Fruit fly (Drosophila melanogaster) whole organism, embryonic: ENCODE data around the gene CG3184.

ENCODE experiments used
- Antp ChIP-seq: fragments of 200-800 bp; sonication (Bioruptor generic); optimal IDR thresholded peaks from 3 replicates; lab custom pipeline; 2016; ENCODE audit warnings: missing biosample characterization, missing genetic modification characterization
- Asciz ChIP-seq: fragments of 200-800 bp; sonication (Bioruptor generic); optimal IDR thresholded peaks from 2 replicates; lab custom pipeline; 2017; ENCODE audit warnings: missing biosample characterization, mild to moderate bottlenecking, missing genetic modification characterization, missing genetic modification reagents
- CG10209 ChIP-seq: fragments of 200-800 bp; sonication (Bioruptor generic); optimal IDR thresholded peaks from 3 replicates; lab custom pipeline; 2017; ENCODE audit warnings: missing biosample characterization, mild to moderate bottlenecking, missing genetic modification characterization, missing genetic modification reagents
- CG10267 ChIP-seq: fragments of 200-800 bp; sonication (Bioruptor generic); optimal IDR thresholded peaks from 2 replicates; lab custom pipeline; 2018; ENCODE audit warnings: missing biosample characterization, mild to moderate bottlenecking, missing genetic modification characterization, moderate library complexity
- CG11093 ChIP-seq: fragments of 200-800 bp; sonication (Bioruptor generic); IDR thresholded peaks from 3 replicates; pipeline ENCODE4 v1.3.6; 2022; ENCODE audit warnings: missing biosample characterization, missing genetic modification characterization
- CG1529 ChIP-seq: fragments of 200-800 bp; sonication (Bioruptor generic); optimal IDR thresholded peaks from 3 replicates; lab custom pipeline; 2018; ENCODE audit warnings: missing biosample characterization, missing genetic modification characterization
- CG15514 ChIP-seq: fragments of 200-800 bp; sonication (Bioruptor generic); optimal IDR thresholded peaks from 3 replicates; lab custom pipeline; 2017; ENCODE audit warnings: missing biosample characterization, missing genetic modification characterization, mild to moderate bottlenecking, moderate library complexity, missing genetic modification reagents
- CG1603 ChIP-seq: fragments of 200-800 bp; sonication (Bioruptor generic); optimal IDR thresholded peaks from 2 replicates; lab custom pipeline; 2019; ENCODE audit warnings: missing biosample characterization, mild to moderate bottlenecking, missing genetic modification characterization, moderate library complexity
- CG17328 ChIP-seq: fragments of 200-800 bp; sonication (Bioruptor generic); IDR thresholded peaks from 2 replicates; pipeline ENCODE4 v1.3.6; 2022; ENCODE audit warnings: missing biosample characterization, missing genetic modification characterization
- CG17829 ChIP-seq: fragments of 200-800 bp; optimal IDR thresholded peaks from 2 replicates; lab custom pipeline; 2019; ENCODE audit warnings: missing biosample characterization, mild to moderate bottlenecking, missing genetic modification characterization, moderate library complexity
- CG18011 ChIP-seq: fragments of 200-800 bp; sonication (Bioruptor generic); optimal IDR thresholded peaks from 2 replicates; lab custom pipeline; 2017; ENCODE audit warnings: missing biosample characterization, missing genetic modification characterization, mild to moderate bottlenecking, moderate library complexity, missing genotype
- CG1832 ChIP-seq: fragments of 200-800 bp; sonication (Bioruptor generic); optimal IDR thresholded peaks from 2 replicates; lab custom pipeline; 2017; ENCODE audit warnings: missing biosample characterization, mild to moderate bottlenecking, missing genetic modification characterization, inconsistent platforms
- CG3065 ChIP-seq: fragments of 200-800 bp; sonication (Bioruptor generic); optimal IDR thresholded peaks from 2 replicates; lab custom pipeline; 2016; ENCODE audit warnings: missing biosample characterization, missing genetic modification characterization
- CG3163 ChIP-seq: fragments of 200-800 bp; sonication (Bioruptor generic); optimal IDR thresholded peaks from 3 replicates; lab custom pipeline; 2016; ENCODE audit warnings: missing biosample characterization, missing genetic modification characterization
- CG3407 ChIP-seq: fragments of 200-800 bp; sonication (Bioruptor generic); optimal IDR thresholded peaks from 2 replicates; lab custom pipeline; 2018; ENCODE audit warnings: missing biosample characterization, mild to moderate bottlenecking, missing genetic modification characterization
- CG6683 ChIP-seq: fragments of 200-800 bp; sonication (Bioruptor generic); optimal IDR thresholded peaks from 2 replicates; lab custom pipeline; 2017; ENCODE audit warnings: missing biosample characterization, mild to moderate bottlenecking, missing genetic modification characterization, missing genetic modification reagents
- CG6689 ChIP-seq: fragments of 200-800 bp; sonication (Bioruptor generic); IDR thresholded peaks from 2 replicates; pipeline ENCODE4 v1.3.6; 2022; ENCODE audit warnings: missing biosample characterization, missing genetic modification characterization
- CG6765 ChIP-seq: fragments of 200-800 bp; sonication (Bioruptor generic); optimal IDR thresholded peaks from 3 replicates; lab custom pipeline; 2017; ENCODE audit warnings: missing biosample characterization, mild to moderate bottlenecking, missing genetic modification characterization
- CG8388 ChIP-seq: fragments of 200-800 bp; sonication (Bioruptor generic); optimal IDR thresholded peaks from 2 replicates; lab custom pipeline; 2019; ENCODE audit warnings: missing biosample characterization, mild to moderate bottlenecking, missing genetic modification characterization, moderate library complexity
- CG9437 ChIP-seq: fragments of 200-800 bp; sonication (Bioruptor generic); optimal IDR thresholded peaks from 2 replicates; lab custom pipeline; 2018; ENCODE audit warnings: missing biosample characterization, mild to moderate bottlenecking, missing genetic modification characterization
- CG9727 ChIP-seq: fragments of 200-800 bp; sonication (Bioruptor generic); optimal IDR thresholded peaks from 3 replicates; lab custom pipeline; 2017; ENCODE audit warnings: missing biosample characterization, mild to moderate bottlenecking, missing genetic modification characterization
- CHES-1-like ChIP-seq: fragments of 200-800 bp; sonication (Bioruptor generic); optimal IDR thresholded peaks from 2 replicates; lab custom pipeline; 2016; ENCODE audit warnings: missing biosample characterization, missing genetic modification characterization
- Dbx ChIP-seq: fragments of 200-800 bp; sonication (Bioruptor generic); IDR thresholded peaks from 3 replicates; pipeline ENCODE4 v1.3.6; 2022; ENCODE audit warnings: missing biosample characterization, missing genetic modification characterization
- Eip74EF ChIP-seq, 2 experiments: fragments of 200-800 bp in 1 of 2; fragments of >200 bp in 1 of 2; sonication (Bioruptor generic) in 1 of 2; optimal IDR thresholded peaks; 2 replicates each; lab custom pipeline; 2017 to 2019; ENCODE audit warnings: missing biosample characterization in 2 of 2, missing genetic modification characterization in 2 of 2, mild to moderate bottlenecking in 1 of 2, moderate library complexity in 1 of 2
- H15 ChIP-seq: fragments of 200-800 bp; sonication (Bioruptor generic); IDR thresholded peaks from 3 replicates; pipeline ENCODE4 v1.3.6; 2022; ENCODE audit warnings: missing biosample characterization, missing genetic modification characterization
- HmgZ ChIP-seq: fragments of 200-800 bp; sonication (Bioruptor generic); optimal IDR thresholded peaks from 2 replicates; lab custom pipeline; 2018; ENCODE audit warnings: missing biosample characterization, mild to moderate bottlenecking, missing genetic modification characterization
- Hr51 ChIP-seq, 2 experiments: fragments of 200-800 bp; sonication (Bioruptor generic); optimal IDR thresholded peaks; 2 replicates in 1 of 2; 3 replicates in 1 of 2; lab custom pipeline; 2016 to 2018; ENCODE audit warnings: missing biosample characterization in 2 of 2, missing genetic modification characterization in 2 of 2, mild to moderate bottlenecking in 1 of 2, moderate library complexity in 1 of 2
- MTF-1 ChIP-seq: fragments of 200-800 bp; sonication (Bioruptor generic); optimal IDR thresholded peaks from 2 replicates; lab custom pipeline; 2018; ENCODE audit warnings: missing biosample characterization, mild to moderate bottlenecking, missing genetic modification characterization, borderline replicate concordance
- Meics ChIP-seq: fragments of 200-800 bp; sonication (Bioruptor generic); optimal IDR thresholded peaks from 2 replicates; lab custom pipeline; 2017; ENCODE audit warnings: missing biosample characterization, mild to moderate bottlenecking, missing genetic modification characterization
- Mrtf ChIP-seq: fragments of 200-800 bp; sonication (Bioruptor generic); IDR thresholded peaks from 3 replicates; pipeline ENCODE4 v1.3.6; 2022; ENCODE audit warnings: missing biosample characterization, missing genetic modification characterization
- Optix ChIP-seq: fragments of 200-800 bp; sonication (Bioruptor generic); IDR thresholded peaks from 3 replicates; pipeline ENCODE4 v1.3.6; 2022; ENCODE audit warnings: missing biosample characterization, missing genetic modification characterization
- Rx ChIP-seq: fragments of 200-800 bp; sonication (Bioruptor generic); IDR thresholded peaks from 2 replicates; pipeline ENCODE4 v1.3.6; 2022; ENCODE audit warnings: missing biosample characterization, missing genetic modification characterization
- Vsx1 ChIP-seq: fragments of 200-800 bp; sonication (Bioruptor generic); optimal IDR thresholded peaks from 2 replicates; lab custom pipeline; 2017; ENCODE audit warnings: missing biosample characterization, mild to moderate bottlenecking, missing genetic modification characterization, missing genetic modification reagents
- abd-A ChIP-seq: fragments of 200-800 bp; sonication (Bioruptor generic); optimal IDR thresholded peaks from 3 replicates; lab custom pipeline; 2019; ENCODE audit warnings: missing biosample characterization, mild to moderate bottlenecking, missing genetic modification characterization, moderate library complexity
- croc ChIP-seq: fragments of 200-800 bp; sonication (Bioruptor generic); conservative IDR thresholded peaks from 3 replicates; pipeline ENCODE4 v1.3.6; 2022; ENCODE audit warnings: missing biosample characterization, missing genetic modification characterization
- dan ChIP-seq: fragments of 200-800 bp; sonication (Bioruptor generic); IDR thresholded peaks from 2 replicates; pipeline ENCODE4 v1.3.6; 2022; ENCODE audit warnings: missing biosample characterization, missing genetic modification characterization
- hbn ChIP-seq: fragments of 200-800 bp; sonication (Bioruptor generic); IDR thresholded peaks from 2 replicates; pipeline ENCODE4 v1.3.6; 2022; ENCODE audit warnings: missing biosample characterization, missing genetic modification characterization; ENCODE audit not compliant: partially characterized antibody
- inv ChIP-seq: fragments of 200-800 bp; sonication (Bioruptor generic); IDR thresholded peaks from 2 replicates; pipeline ENCODE4 v1.3.6; 2022; ENCODE audit warnings: missing biosample characterization, missing genetic modification characterization; ENCODE audit not compliant: partially characterized antibody
- klu ChIP-seq: fragments of 200-800 bp; sonication (Bioruptor generic); IDR thresholded peaks from 2 replicates; pipeline ENCODE4 v1.3.6; 2022; ENCODE audit warnings: missing biosample characterization, missing genetic modification characterization
- mirr ChIP-seq: fragments of 200-800 bp; sonication (Bioruptor generic); optimal IDR thresholded peaks from 3 replicates; lab custom pipeline; 2018; ENCODE audit warnings: missing biosample characterization, mild to moderate bottlenecking, missing genetic modification characterization
- org-1 ChIP-seq: fragments of 200-800 bp; sonication (Bioruptor generic); optimal IDR thresholded peaks from 2 replicates; lab custom pipeline; 2017; ENCODE audit warnings: missing biosample characterization, missing genetic modification characterization
- pb ChIP-seq: fragments of 200-800 bp; sonication (Bioruptor generic); optimal IDR thresholded peaks from 3 replicates; lab custom pipeline; 2016; ENCODE audit warnings: missing biosample characterization, missing genetic modification characterization
- pnt ChIP-seq: fragments of 200-800 bp; sonication (Bioruptor generic); optimal IDR thresholded peaks from 3 replicates; lab custom pipeline; 2016; ENCODE audit warnings: missing biosample characterization, missing genetic modification characterization
- prd ChIP-seq, 3 experiments: fragments of >200 bp in 2 of 3; fragments of 200-800 bp in 1 of 3; sonication (Bioruptor generic) in 1 of 3; optimal IDR thresholded peaks in 2 of 3; IDR thresholded peaks in 1 of 3; 2 replicates in 2 of 3; 3 replicates in 1 of 3; pipeline versions ENCODE4 v1.3.6 to Lab custom; 2017 to 2022; ENCODE audit warnings: missing biosample characterization in 1 of 3, missing genetic modification characterization in 1 of 3
- rib ChIP-seq: fragments of 200-800 bp; sonication (Bioruptor generic); IDR thresholded peaks from 2 replicates; pipeline ENCODE4 v1.3.6; 2022; ENCODE audit warnings: missing biosample characterization, missing genetic modification characterization
- unc-4 ChIP-seq: fragments of 200-800 bp; sonication (Bioruptor generic); IDR thresholded peaks from 2 replicates; pipeline ENCODE4 v1.3.6; 2022; ENCODE audit warnings: missing biosample characterization, missing genetic modification characterization; ENCODE audit not compliant: partially characterized antibody
- zfh2 ChIP-seq: fragments of 200-800 bp; sonication (Bioruptor generic); optimal IDR thresholded peaks from 2 replicates; lab custom pipeline; 2016; ENCODE audit warnings: missing biosample characterization, missing genetic modification characterization

The CG3184 gene

dm6 chrX:6678635-6679501, 9.7 kb downstream of the CG3184 start, which contains the start of gene ND-ASHI (continued):
- TF ChIP-seq CG1603 (tag; lab: Kevin White, UChicago) = peak; percentile 96
- TF ChIP-seq CG10209 (GFP tag; lab: Kevin White, UChicago) = peak; percentile 92
- peak; percentile 93 for TF ChIP-seq CG6689
- no peak for TF ChIP-seq unc-4 (GFP tag; lab: Robert Waterston, UW)
- TF ChIP-seq Asciz = no peak
- peak in 1 of 2 experiments; percentile 88 for TF ChIP-seq Eip74EF (GFP tag; optimal IDR thresholded peaks at IDR 0.05; lab: Kevin White, UChicago)
- TF ChIP-seq CG3163 (GFP tag; lab: Kevin White, UChicago) = peak; percentile 60
- TF ChIP-seq H15 = peak; percentile 90
- TF ChIP-seq CG6683 (GFP tag; lab: Kevin White, UChicago) = peak; percentile 88
- TF ChIP-seq CG17829 (tag; lab: Kevin White, UChicago) = peak; percentile 90
- TF ChIP-seq CG8388 (GFP tag; lab: Kevin White, UChicago) = peak; percentile 84
- TF ChIP-seq CHES-1-like (GFP tag; lab: Kevin White, UChicago) = peak; percentile 85
- TF ChIP-seq prd (optimal IDR thresholded peaks at IDR 0.05; lab: Kevin White, UChicago) = no peak
- peak; percentile 96 for TF ChIP-seq prd (GFP tag; IDR thresholded peaks at IDR 0.05; lab: Robert Waterston, UW)
- TF ChIP-seq CG9437 (GFP tag; lab: Kevin White, UChicago) = peak; percentile 79
- TF ChIP-seq Antp (GFP tag; lab: Kevin White, UChicago) = peak; percentile 86
- peak; percentile 83 for TF ChIP-seq CG10267 (tag; lab: Kevin White, UChicago)
- no peak for TF ChIP-seq CG1832 (GFP tag; lab: Kevin White, UChicago)
- peak; percentile 95 for TF ChIP-seq CG6765
- peak; percentile 82 for TF ChIP-seq CG3065 (GFP tag; lab: Kevin White, UChicago)
- TF ChIP-seq abd-A = no peak
- TF ChIP-seq hbn = no peak
- TF ChIP-seq Dbx (GFP tag; lab: Robert Waterston, UW) = peak; percentile 98
- TF ChIP-seq mirr = peak; percentile 96
- peak; percentile 92 for TF ChIP-seq CG11093
- peak; percentile 97 for TF ChIP-seq HmgZ (tag; lab: Kevin White, UChicago)
- TF ChIP-seq croc (GFP tag; lab: Robert Waterston, UW) = peak; percentile 84
- TF ChIP-seq CG1529 (GFP tag; lab: Kevin White, UChicago) = peak; percentile 87
- peak; percentile 94 for TF ChIP-seq Optix
- TF ChIP-seq CG15514 = peak; percentile 93
- TF ChIP-seq pnt (GFP tag; lab: Kevin White, UChicago) = peak; percentile 88
- peak; percentile 78 for TF ChIP-seq Vsx1 (GFP tag; lab: Kevin White, UChicago)
- peak; percentile 96 for TF ChIP-seq rib
- TF ChIP-seq inv (GFP tag; lab: Robert Waterston, UW) = no peak
- peak; percentile 88 to 90 for TF ChIP-seq Hr51 (GFP tag; optimal IDR thresholded peaks at IDR 0.05; lab: Kevin White, UChicago)
- peak; percentile 74 for TF ChIP-seq dan (GFP tag; lab: Robert Waterston, UW)
- TF ChIP-seq CG9727 (GFP tag; lab: Kevin White, UChicago) = peak; percentile 95
- TF ChIP-seq pb = peak; percentile 80
- TF ChIP-seq MTF-1 = peak; percentile 89
- TF ChIP-seq CG17328 (GFP tag; lab: Robert Waterston, UW) = peak; percentile 97
- TF ChIP-seq CG3407 = peak; percentile 84
- peak; percentile 97 for TF ChIP-seq Meics (GFP tag; lab: Kevin White, UChicago)
- TF ChIP-seq Mrtf (GFP tag; lab: Robert Waterston, UW) = peak; percentile 93
- peak; percentile 95 for TF ChIP-seq Rx (GFP tag; lab: Robert Waterston, UW)
- TF ChIP-seq CG18011 (GFP tag; lab: Kevin White, UChicago) = peak; percentile 84
- TF ChIP-seq zfh2 (GFP tag; lab: Kevin White, UChicago) = peak; percentile 94
- TF ChIP-seq klu = peak; percentile 91
- peak; percentile 93 for TF ChIP-seq org-1 (GFP tag; lab: Kevin White, UChicago)
